Worm (Caenorhabditis elegans) whole organism, L3 larva: Measurements from ENCODE around the gene clec-136.

ENCODE experiments used
- nhr-237 ChIP-seq: fragments of 150-350 bp; optimal IDR thresholded peaks from 2 replicates; lab custom pipeline; 2014; ENCODE audit warnings: missing biosample characterization, missing genetic modification characterization
- pqm-1 ChIP-seq: fragments of 150-350 bp; optimal IDR thresholded peaks from 2 replicates; lab custom pipeline; 2017; ENCODE audit warnings: missing biosample characterization, missing genetic modification characterization, inconsistent platforms

- TF ChIP-seq nhr-237 (tag; lab: Kevin White, UChicago) (no peak), pqm-1 (tag; lab: Kevin White, UChicago) (peak; percentile 71)
These were observed 17.5 kb downstream of the clec-136 start for ce11 chrII:4598815-4599214.
